Worm (Caenorhabditis elegans) whole organism, L3 larva: ENCODE results near the gene bre-5.

ENCODE experiments used
- ceh-28 ChIP-seq: fragments of 150-350 bp; optimal IDR thresholded peaks from 2 replicates; lab custom pipeline; 2014; ENCODE audit warnings: missing biosample characterization, missing genetic modification reagents, missing genetic modification characterization
- elt-1 ChIP-seq: fragments of 150-350 bp; optimal IDR thresholded peaks from 2 replicates; lab custom pipeline; 2014; ENCODE audit warnings: missing biosample characterization, missing genetic modification characterization
- fos-1 ChIP-seq: fragments of 150-350 bp; optimal IDR thresholded peaks from 2 replicates; lab custom pipeline; 2014; ENCODE audit warnings: missing biosample characterization, missing genetic modification characterization
- lin-15B ChIP-seq: fragments of 150-350 bp; optimal IDR thresholded peaks from 2 replicates; lab custom pipeline; 2014; ENCODE audit warnings: missing biosample characterization, missing genetic modification characterization
- nhr-76 ChIP-seq: fragments of 150-350 bp; sonication (generic microtip); optimal IDR thresholded peaks from 5 replicates; lab custom pipeline; 2014; ENCODE audit warnings: missing biosample characterization, missing genetic modification characterization
- sea-2 ChIP-seq: fragments of 150-350 bp; sonication (generic microtip); optimal IDR thresholded peaks from 4 replicates; lab custom pipeline; 2014; ENCODE audit warnings: missing biosample characterization, missing genetic modification reagents, missing genetic modification characterization
- skn-1 ChIP-seq: fragments of 150-350 bp; optimal IDR thresholded peaks from 2 replicates; lab custom pipeline; 2014; ENCODE audit warnings: missing biosample characterization, missing genetic modification characterization
- unc-62 ChIP-seq: fragments of 150-350 bp; sonication (generic microtip); optimal IDR thresholded peaks from 4 replicates; lab custom pipeline; 2014; ENCODE audit warnings: missing biosample characterization, missing genetic modification reagents, missing genetic modification characterization
- ztf-11 ChIP-seq: fragments of 150-350 bp; optimal IDR thresholded peaks from 2 replicates; lab custom pipeline; 2014; ENCODE audit warnings: missing biosample characterization, missing genetic modification characterization

ce11 chrIV:12068590-12068989 is 17.6 kb upstream of the bre-5 start, which contains the start of gene bath-37:
- TF ChIP-seq sea-2 (GFP tag; lab: Kevin White, UChicago): no peak
- no peak for TF ChIP-seq ztf-11
- no peak for TF ChIP-seq elt-1 (tag; lab: Kevin White, UChicago)
- no peak for TF ChIP-seq lin-15B (tag; lab: Kevin White, UChicago)
- no peak for TF ChIP-seq ceh-28 (tag; lab: Kevin White, UChicago)
- no peak for TF ChIP-seq unc-62 (GFP tag; lab: Kevin White, UChicago)
- TF ChIP-seq skn-1 (tag; lab: Kevin White, UChicago): no peak
- no peak for TF ChIP-seq nhr-76
- TF ChIP-seq fos-1: no peak
